Worm (Caenorhabditis elegans) whole organism, midembryonic: ENCODE measurements around the gene C44C10.7.

Experiments used
- T22C8.4 ChIP-seq: fragments of 200-800 bp; sonication (Bioruptor generic); IDR thresholded peaks from 2 replicates; pipeline ENCODE4 v1.3.6; 2022; ENCODE audit warnings: missing genetic modification characterization, missing compliant biosample characterization
- cog-1 ChIP-seq: sonication (generic microtip); optimal IDR thresholded peaks from 2 replicates; lab custom pipeline; 2016; ENCODE audit warnings: missing genetic modification characterization, missing compliant biosample characterization
- flt-1 ChIP-seq: fragments of 200-800 bp; sonication (Bioruptor generic); IDR thresholded peaks from 2 replicates; pipeline ENCODE4 v1.3.6; 2022; ENCODE audit warnings: missing genetic modification characterization, missing compliant biosample characterization
- klf-2 ChIP-seq: fragments of 200-800 bp; sonication (Bioruptor generic); conservative IDR thresholded peaks from 2 replicates; pipeline ENCODE4 v1.3.6; 2022; ENCODE audit warnings: missing genetic modification reagents, missing genetic modification characterization, missing compliant biosample characterization
- med-1 ChIP-seq: sonication (generic microtip); optimal IDR thresholded peaks from 2 replicates; lab custom pipeline; 2017; ENCODE audit warnings: missing genetic modification characterization, mild to moderate bottlenecking, missing compliant biosample characterization, antibody characterized with exemption, missing genetic modification reagents; ENCODE audit not compliant: insufficient read depth
- ref-1 ChIP-seq: fragments of 200-800 bp; sonication (Bioruptor generic); conservative IDR thresholded peaks from 2 replicates; pipeline ENCODE4 v1.3.6; 2022; ENCODE audit warnings: missing genetic modification reagents, missing genetic modification characterization, missing compliant biosample characterization
- tab-1 ChIP-seq: fragments of 200-800 bp; sonication (Bioruptor generic); IDR thresholded peaks from 2 replicates; pipeline ENCODE4 v1.3.6; 2022; ENCODE audit warnings: missing genetic modification characterization, missing compliant biosample characterization
- ztf-23 ChIP-seq: fragments of 200-800 bp; sonication (Bioruptor generic); IDR thresholded peaks from 2 replicates; pipeline ENCODE4 v1.3.6; 2022; ENCODE audit warnings: missing genetic modification reagents, missing genetic modification characterization, missing compliant biosample characterization
- ztf-29 ChIP-seq: fragments of 200-800 bp; sonication (Bioruptor generic); IDR thresholded peaks from 2 replicates; pipeline ENCODE4 v1.3.6; 2022; ENCODE audit warnings: missing genetic modification reagents, missing genetic modification characterization, missing compliant biosample characterization

C44C10.7 gene

ce11 chrX:11687836-11688319 lies at the start of gene C44C10.7:
TSS of gene C44C10.7 (minus strand) at chrX:11688269.
- TF ChIP-seq ztf-29 (GFP tag; lab: Robert Waterston, UW): no peak
- no peak for TF ChIP-seq cog-1
- no peak for TF ChIP-seq klf-2 (GFP tag; lab: Robert Waterston, UW)
- TF ChIP-seq tab-1: no peak
- TF ChIP-seq flt-1 (GFP tag; lab: Robert Waterston, UW): no peak

DNA sequence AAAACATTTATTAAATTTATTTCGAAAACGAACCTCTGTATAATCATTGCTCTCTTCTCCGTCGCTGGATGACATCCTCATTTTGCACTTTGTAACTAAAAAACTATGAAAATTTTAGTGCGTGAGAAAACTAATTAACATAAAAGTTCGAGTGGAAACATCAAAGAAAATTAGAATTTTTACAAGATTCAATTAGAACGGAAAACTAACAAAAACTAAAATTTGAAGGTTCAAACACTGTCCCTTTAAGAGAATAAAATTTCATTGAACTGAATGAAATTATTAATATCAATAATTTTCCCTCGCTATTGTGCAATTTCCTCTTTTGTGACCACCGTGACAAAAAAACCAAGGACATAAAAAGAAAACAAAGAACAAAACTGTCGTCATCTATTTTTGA lies 49.0 kb upstream of the C44C10.7 start, which contains the start of gene D1053.3:
TSS of gene D1053.3 (minus strand) at position 101 of the 400 bp plus-strand sequence.
- TF ChIP-seq cog-1 (no peak), ref-1 (GFP tag; lab: Robert Waterston, UW) (no peak)

ce11 chrX:11734110-11734509 lies 46.0 kb upstream of the C44C10.7 start:
- no peak for TF ChIP-seq ref-1 (GFP tag; lab: Robert Waterston, UW)
- no peak for TF ChIP-seq ztf-29 (GFP tag; lab: Robert Waterston, UW)
- no peak for TF ChIP-seq cog-1
- TF ChIP-seq med-1 (GFP tag; lab: Kevin White, UChicago): no peak
- no peak for TF ChIP-seq ztf-23 (GFP tag; lab: Robert Waterston, UW)
- no peak for TF ChIP-seq klf-2 (GFP tag; lab: Robert Waterston, UW)
- TF ChIP-seq T22C8.4 (GFP tag; lab: Robert Waterston, UW): no peak
- TF ChIP-seq flt-1 (GFP tag; lab: Robert Waterston, UW): no peak
- no peak for TF ChIP-seq tab-1

ce11 chrX:11732752-11733151 lies 44.7 kb upstream of the C44C10.7 start:
- TF ChIP-seq T22C8.4 (GFP tag; lab: Robert Waterston, UW) (no peak), ztf-23 (GFP tag; lab: Robert Waterston, UW) (no peak), flt-1 (GFP tag; lab: Robert Waterston, UW) (no peak), tab-1 (no peak), ztf-29 (GFP tag; lab: Robert Waterston, UW) (no peak), ref-1 (GFP tag; lab: Robert Waterston, UW) (no peak), med-1 (GFP tag; lab: Kevin White, UChicago) (no peak), klf-2 (GFP tag; lab: Robert Waterston, UW) (no peak), cog-1 (no peak)

- TF ChIP-seq klf-2 (GFP tag; lab: Robert Waterston, UW) (no peak), ztf-29 (GFP tag; lab: Robert Waterston, UW) (no peak), flt-1 (GFP tag; lab: Robert Waterston, UW) (no peak), T22C8.4 (GFP tag; lab: Robert Waterston, UW) (no peak), ref-1 (GFP tag; lab: Robert Waterston, UW) (no peak), cog-1 (no peak)
Measured at ce11 chrX:11727761-11728160, 39.7 kb upstream of the C44C10.7 start, which contains the start of the genes gst-42 and D1053.2. TSS of gene gst-42 (minus strand) at chrX:11727936. TSS of gene D1053.2 (plus strand) at chrX:11728151.

- TF ChIP-seq tab-1: no peak
- no peak for TF ChIP-seq ztf-23 (GFP tag; lab: Robert Waterston, UW)
- no peak for TF ChIP-seq ref-1 (GFP tag; lab: Robert Waterston, UW)
- TF ChIP-seq klf-2 (GFP tag; lab: Robert Waterston, UW): no peak
- no peak for TF ChIP-seq ztf-29 (GFP tag; lab: Robert Waterston, UW)
- no peak for TF ChIP-seq med-1 (GFP tag; lab: Kevin White, UChicago)
- no peak for TF ChIP-seq cog-1
- TF ChIP-seq T22C8.4 (GFP tag; lab: Robert Waterston, UW): no peak
- TF ChIP-seq flt-1 (GFP tag; lab: Robert Waterston, UW): no peak
Measured at ce11 chrX:11726450-11726849, 38.4 kb upstream of the C44C10.7 start.

- TF ChIP-seq cog-1 (no peak), T22C8.4 (GFP tag; lab: Robert Waterston, UW) (no peak), ref-1 (GFP tag; lab: Robert Waterston, UW) (no peak), klf-2 (GFP tag; lab: Robert Waterston, UW) (no peak), ztf-23 (GFP tag; lab: Robert Waterston, UW) (no peak), tab-1 (no peak), flt-1 (GFP tag; lab: Robert Waterston, UW) (no peak), med-1 (GFP tag; lab: Kevin White, UChicago) (no peak), ztf-29 (GFP tag; lab: Robert Waterston, UW) (no peak)
Measured at ce11 chrX:11725646-11726045, 37.6 kb upstream of the C44C10.7 start.

DNA sequence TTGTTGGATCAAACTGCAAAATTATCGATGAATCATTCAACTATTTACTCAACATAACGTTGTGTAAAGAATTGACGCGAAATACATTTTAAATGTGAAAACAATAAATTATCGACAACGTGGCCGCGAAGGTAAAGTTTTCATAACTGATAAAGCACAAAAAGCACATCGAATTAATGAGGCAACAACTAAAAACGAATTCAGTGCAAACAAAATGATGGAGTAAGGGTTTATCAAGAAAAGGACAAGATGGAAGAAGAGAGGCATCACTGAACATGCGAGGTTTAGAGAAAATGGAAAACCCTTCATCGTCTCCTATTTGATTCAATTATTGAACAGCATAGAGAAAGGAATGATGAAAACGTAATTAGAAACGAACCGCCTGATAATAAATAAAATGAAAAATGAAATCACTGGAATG lies 35.7 kb upstream of the C44C10.7 start, which contains the start of gene D1053.4:
TSS of gene D1053.4 (minus strand) at position 20 of the 421 bp plus-strand sequence.
- TF ChIP-seq ztf-23 (GFP tag; lab: Robert Waterston, UW) (no peak), flt-1 (GFP tag; lab: Robert Waterston, UW) (no peak), T22C8.4 (GFP tag; lab: Robert Waterston, UW) (no peak), tab-1 (no peak), med-1 (GFP tag; lab: Kevin White, UChicago) (no peak), ztf-29 (GFP tag; lab: Robert Waterston, UW) (no peak), cog-1 (no peak), klf-2 (GFP tag; lab: Robert Waterston, UW) (no peak), ref-1 (GFP tag; lab: Robert Waterston, UW) (no peak)

DNA sequence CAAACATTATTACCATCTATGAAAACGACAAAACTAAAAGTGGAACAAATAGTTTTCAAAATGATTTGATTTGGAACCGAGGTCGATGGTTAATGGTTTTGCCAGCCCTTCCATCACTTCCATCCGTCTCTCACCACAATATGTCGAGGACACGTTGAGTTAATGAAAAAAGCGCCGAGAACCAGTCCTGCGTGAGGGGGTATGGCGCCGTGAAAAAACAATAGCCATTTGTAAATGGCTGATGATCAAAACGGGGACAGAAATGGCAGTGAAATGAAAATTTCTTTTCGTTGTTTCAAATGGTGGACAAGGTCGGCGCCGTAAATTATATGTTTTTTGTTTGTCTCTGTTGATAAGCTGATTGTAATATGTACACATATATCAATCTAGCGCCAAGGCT lies 32.0 kb upstream of the C44C10.7 start:
- no peak for TF ChIP-seq ztf-23 (GFP tag; lab: Robert Waterston, UW)
- TF ChIP-seq flt-1 (GFP tag; lab: Robert Waterston, UW): no peak
- TF ChIP-seq ref-1 (GFP tag; lab: Robert Waterston, UW): no peak
- no peak for TF ChIP-seq ztf-29 (GFP tag; lab: Robert Waterston, UW)
- no peak for TF ChIP-seq T22C8.4 (GFP tag; lab: Robert Waterston, UW)
- TF ChIP-seq med-1 (GFP tag; lab: Kevin White, UChicago): no peak
- no peak for TF ChIP-seq cog-1
- TF ChIP-seq klf-2 (GFP tag; lab: Robert Waterston, UW): no peak
- TF ChIP-seq tab-1: no peak

DNA sequence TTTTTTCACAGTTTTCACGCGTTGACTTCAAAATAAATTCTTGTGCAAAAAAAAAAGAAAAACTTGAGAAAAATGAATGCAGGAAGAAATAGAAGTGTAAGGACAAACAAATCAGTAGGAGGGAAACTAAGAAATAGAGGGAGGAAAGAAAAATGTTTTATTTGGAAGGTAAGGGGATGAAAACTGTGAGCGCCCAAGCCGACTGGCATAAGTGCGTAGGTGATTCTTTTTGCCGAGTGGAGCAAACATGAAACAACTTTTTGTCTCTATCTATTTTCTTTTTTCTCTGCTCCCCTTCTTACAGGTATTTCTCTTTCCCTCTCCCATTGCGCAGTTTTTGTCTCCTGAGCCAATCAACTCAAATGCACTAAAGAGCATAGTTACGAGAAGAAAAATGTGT lies 30.7 kb upstream of the C44C10.7 start:
- TF ChIP-seq ref-1 (GFP tag; lab: Robert Waterston, UW) (no peak), cog-1 (no peak), T22C8.4 (GFP tag; lab: Robert Waterston, UW) (no peak), ztf-29 (GFP tag; lab: Robert Waterston, UW) (no peak), ztf-23 (GFP tag; lab: Robert Waterston, UW) (no peak), tab-1 (no peak), klf-2 (GFP tag; lab: Robert Waterston, UW) (no peak), flt-1 (GFP tag; lab: Robert Waterston, UW) (no peak), med-1 (GFP tag; lab: Kevin White, UChicago) (no peak)
